Worm (Caenorhabditis elegans) whole organism, L4 larva: ENCODE measurements around the gene K10D11.2.

ENCODE experiments used
- ceh-82 ChIP-seq: sonication (generic microtip); optimal IDR thresholded peaks from 2 replicates; lab custom pipeline; 2017; ENCODE audit warnings: missing biosample characterization, missing genetic modification characterization
- fos-1 ChIP-seq: fragments of 150-350 bp; optimal IDR thresholded peaks from 2 replicates; lab custom pipeline; 2014; ENCODE audit warnings: missing biosample characterization, missing genetic modification characterization
- hif-1 ChIP-seq, 2 experiments: sonication (generic microtip); optimal IDR thresholded peaks; 2 replicates each; lab custom pipeline; 2016 to 2017; ENCODE audit warnings: missing compliant biosample characterization in 2 of 2, missing genetic modification characterization in 2 of 2, missing genetic modification reagents in 2 of 2, missing genotype in 2 of 2, mild to moderate bottlenecking in 1 of 2
- jun-1 ChIP-seq: fragments of 150-350 bp; optimal IDR thresholded peaks from 2 replicates; lab custom pipeline; 2014; ENCODE audit warnings: missing biosample characterization, missing genetic modification reagents, missing genetic modification characterization
- lin-15B ChIP-seq: fragments of 150-350 bp; sonication (generic microtip); optimal IDR thresholded peaks from 3 replicates; lab custom pipeline; 2014; ENCODE audit warnings: missing biosample characterization, missing genetic modification characterization
- nhr-11 ChIP-seq: fragments of 150-350 bp; optimal IDR thresholded peaks from 2 replicates; lab custom pipeline; 2014; ENCODE audit warnings: missing biosample characterization, missing genetic modification characterization
- unc-62 ChIP-seq, 3 experiments: fragments of 150-350 bp in 1 of 3; sonication (generic microtip); optimal IDR thresholded peaks in 2 of 3; peaks in 1 of 3; 1 replicate in 1 of 3; 2 replicates in 2 of 3; lab custom pipeline; 2014 to 2017; ENCODE audit warnings: missing biosample characterization in 3 of 3, missing genetic modification characterization in 3 of 3, missing genetic modification reagents in 3 of 3, missing genotype in 1 of 3

ce11 chrIV:12957730-12958129 lies 21.1 kb upstream of the K10D11.2 start, which contains the start of gene F55G11.6:
- TF ChIP-seq lin-15B (no peak), unc-62 (GFP tag; optimal IDR thresholded peaks at IDR 0.05 in 1 of 2; lab: Kevin White, UChicago) (no peak), unc-62 (tag; optimal IDR thresholded peaks at IDR 0.05; lab: Kevin White, UChicago) (no peak), nhr-11 (tag; lab: Kevin White, UChicago) (no peak), jun-1 (no peak), hif-1 (tag; optimal IDR thresholded peaks at IDR 0.05; lab: Kevin White, UChicago) (no peak), fos-1 (tag; lab: Kevin White, UChicago) (no peak), ceh-82 (tag; lab: Kevin White, UChicago) (no peak)
